Worm (Caenorhabditis elegans) whole organism, mixed stage, embryonic: ENCODE results near the gene egl-10.

ENCODE experiments used
- blmp-1 ChIP-seq: fragments of 150-350 bp; optimal IDR thresholded peaks from 2 replicates; lab custom pipeline; 2014; ENCODE audit warnings: missing biosample characterization, missing genetic modification characterization
- lin-32 ChIP-seq: fragments of 200-800 bp; sonication (Bioruptor generic); optimal IDR thresholded peaks from 2 replicates; lab custom pipeline; 2018; ENCODE audit warnings: mild to moderate bottlenecking, missing genetic modification characterization, missing compliant biosample characterization
- lsy-2 ChIP-seq: fragments of 150-350 bp; optimal IDR thresholded peaks from 2 replicates; lab custom pipeline; 2014; ENCODE audit warnings: missing biosample characterization, missing genetic modification characterization
- nhr-237 ChIP-seq: fragments of 150-350 bp; optimal IDR thresholded peaks from 2 replicates; lab custom pipeline; 2014; ENCODE audit warnings: missing biosample characterization, missing genetic modification characterization
- snpc-4 ChIP-seq: fragments of 150-350 bp; optimal IDR thresholded peaks from 2 replicates; lab custom pipeline; 2014; ENCODE audit warnings: missing biosample characterization, missing genetic modification characterization
- sptf-1 ChIP-seq: sonication (generic microtip); optimal IDR thresholded peaks from 2 replicates; lab custom pipeline; 2017; ENCODE audit warnings: mild to moderate bottlenecking, missing genetic modification characterization, moderate library complexity, missing compliant biosample characterization
- tbx-8 ChIP-seq: fragments of 200-800 bp; sonication (Bioruptor generic); optimal IDR thresholded peaks from 2 replicates; lab custom pipeline; 2018; ENCODE audit warnings: mild to moderate bottlenecking, missing genetic modification characterization, moderate library complexity, missing compliant biosample characterization
- unc-62 ChIP-seq: fragments of 150-350 bp; optimal IDR thresholded peaks from 2 replicates; lab custom pipeline; 2014; ENCODE audit warnings: missing biosample characterization, missing genetic modification reagents, missing genetic modification characterization
- zip-8 ChIP-seq: fragments of 150-350 bp; optimal IDR thresholded peaks from 2 replicates; lab custom pipeline; 2014; ENCODE audit warnings: missing biosample characterization, missing genetic modification characterization
- ztf-11 ChIP-seq: fragments of 150-350 bp; optimal IDR thresholded peaks from 2 replicates; lab custom pipeline; 2014; ENCODE audit warnings: missing biosample characterization, missing genetic modification characterization

- TF ChIP-seq lin-32: no peak
- no peak for TF ChIP-seq sptf-1
- no peak for TF ChIP-seq nhr-237 (tag; lab: Kevin White, UChicago)
- no peak for TF ChIP-seq unc-62 (GFP tag; lab: Kevin White, UChicago)
- no peak for TF ChIP-seq lsy-2 (tag; lab: Kevin White, UChicago)
- no peak for TF ChIP-seq zip-8 (tag; lab: Kevin White, UChicago)
- TF ChIP-seq tbx-8: no peak
- no peak for TF ChIP-seq snpc-4 (tag; lab: Kevin White, UChicago)
- TF ChIP-seq blmp-1: no peak
- no peak for TF ChIP-seq ztf-11 (tag; lab: Kevin White, UChicago)
Observed at ce11 chrV:12484585-12484984, 21.8 kb upstream of the egl-10 start, which contains the start of gene srt-39.
